Fruit fly (Drosophila melanogaster) whole organism, wandering third instar larva: ENCODE data around the gene CG5687.

Source experiments
- Abd-B ChIP-seq: fragments of >200 bp; optimal IDR thresholded peaks from 2 replicates; lab custom pipeline; 2017; ENCODE audit warnings: missing biosample characterization, missing genetic modification characterization
- br ChIP-seq: fragments of 200-800 bp; sonication (Bioruptor generic); optimal IDR thresholded peaks from 2 replicates; lab custom pipeline; 2016; ENCODE audit warnings: missing biosample characterization, missing genetic modification characterization
- dsf ChIP-seq: sonication (Bioruptor generic); optimal IDR thresholded peaks from 2 replicates; lab custom pipeline; 2016; ENCODE audit warnings: missing biosample characterization, missing genetic modification characterization, borderline replicate concordance
- h ChIP-seq: fragments of 200-800 bp; sonication (Bioruptor generic); optimal IDR thresholded peaks from 3 replicates; lab custom pipeline; 2016; ENCODE audit warnings: missing biosample characterization, mild to moderate bottlenecking, missing genetic modification characterization

dm6 chr3L:1897709-1898108 lies 41.2 kb downstream of the CG5687 start:
- TF ChIP-seq Abd-B (no peak), h (no peak), dsf (GFP tag; lab: Kevin White, UChicago) (no peak), br (GFP tag; lab: Kevin White, UChicago) (no peak)
